Fruit fly (Drosophila melanogaster): ENCODE measurements around the gene CG18476.

The CG18476 gene

DNA sequence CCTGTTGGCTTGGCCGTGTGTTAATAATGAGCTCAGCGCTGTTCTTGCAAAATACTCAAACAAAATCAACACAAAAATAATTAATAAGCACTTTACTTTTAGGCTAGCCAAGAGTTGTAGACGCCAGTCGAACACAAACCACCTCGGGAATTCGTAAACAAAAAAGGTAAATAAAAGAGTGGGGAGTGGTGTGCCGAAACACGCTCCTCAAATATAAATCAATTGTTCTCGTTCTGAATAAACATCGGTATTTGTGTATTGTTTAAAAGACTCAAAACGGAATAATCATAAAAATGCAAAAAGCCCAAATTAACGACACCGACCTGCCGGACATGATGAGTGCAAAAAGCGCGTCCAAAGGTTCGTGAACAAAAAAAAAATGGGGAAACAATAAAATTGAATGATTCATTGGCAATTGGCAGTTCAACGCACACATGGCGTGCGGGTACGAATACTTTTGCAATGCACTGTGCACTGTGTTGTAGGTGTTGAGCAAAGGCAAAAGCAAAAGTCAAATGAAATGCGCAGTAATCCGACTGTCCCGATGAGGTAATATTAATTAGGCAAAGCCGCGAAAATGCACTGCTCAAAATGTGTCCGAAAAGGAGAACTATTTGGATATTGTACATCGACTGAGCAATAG lies 37.8 kb downstream of the CG18476 start (continued):
- TF ChIP-seq bigmax (GFP tag; optimal IDR thresholded peaks at IDR 0.05) (no peak), pum (GFP tag; optimal IDR thresholded peaks at IDR 0.05) (no peak), CG4282 (GFP tag; optimal IDR thresholded peaks at IDR 0.05) (no peak), sug (tag; optimal IDR thresholded peaks at IDR 0.05) (no peak), sna (GFP tag; IDR thresholded peaks at IDR 0.05; ENCODE audit: partially characterized antibody) (no peak), ssp (GFP tag; IDR thresholded peaks at IDR 0.05) (no peak), CG13894 (tag; optimal IDR thresholded peaks at IDR 0.05) (no peak), CG30403 (GFP tag; optimal IDR thresholded peaks at IDR 0.05) (no peak), run (tag; optimal IDR thresholded peaks at IDR 0.05) (no peak), Optix (GFP tag; IDR thresholded peaks at IDR 0.05) (no peak), Nf-YA (GFP tag; IDR thresholded peaks at IDR 0.05) (no peak), Oli (tag; optimal IDR thresholded peaks at IDR 0.05) (no peak), Atf-2 (GFP tag; optimal IDR thresholded peaks at IDR 0.05) (no peak), trh (GFP tag; optimal IDR thresholded peaks at IDR 0.05) (no peak), gsb (GFP tag; IDR thresholded peaks at IDR 0.05) (no peak), fu2 (GFP tag; optimal IDR thresholded peaks at IDR 0.05) (no peak), jumu (GFP tag; optimal IDR thresholded peaks at IDR 0.05) (no peak), CG8388 (GFP tag; optimal IDR thresholded peaks at IDR 0.05) (peak; percentile 79), CG16779 (GFP tag; IDR thresholded peaks at IDR 0.05) (no peak), CG12219 (GFP tag; optimal IDR thresholded peaks at IDR 0.05) (no peak), lilli (GFP tag; optimal IDR thresholded peaks at IDR 0.05) (peak; percentile 25), Vsx1 (GFP tag; optimal IDR thresholded peaks at IDR 0.05) (no peak), Jarid2 (GFP tag; optimal IDR thresholded peaks at IDR 0.05) (no peak), onecut (GFP tag; IDR thresholded peaks at IDR 0.05) (no peak), unc-4 (GFP tag; IDR thresholded peaks at IDR 0.05; ENCODE audit: partially characterized antibody) (no peak), CG15073 (GFP tag; optimal IDR thresholded peaks at IDR 0.05) (no peak), CG7839 (tag; optimal IDR thresholded peaks at IDR 0.05) (no peak), gt (GFP tag; IDR thresholded peaks at IDR 0.05) (no peak), gro (GFP tag; optimal IDR thresholded peaks at IDR 0.05) (peak; percentile 19), pb (GFP tag; optimal IDR thresholded peaks at IDR 0.05) (no peak), CG6654 (GFP tag; optimal IDR thresholded peaks at IDR 0.05) (no peak), fd3F (GFP tag; optimal IDR thresholded peaks at IDR 0.05) (no peak), D19B (GFP tag; optimal IDR thresholded peaks at IDR 0.05) (no peak), CG15011 (GFP tag; optimal IDR thresholded peaks at IDR 0.05) (no peak), B-H2 (GFP tag; optimal IDR thresholded peaks at IDR 0.05) (no peak), slbo (GFP tag; IDR thresholded peaks at IDR 0.05) (peak; percentile 33; the same call in 1 of the 2 replicates), Atf6 (GFP tag; IDR thresholded peaks at IDR 0.05) (0 out of 2 replicates have a peak, but pooled peaks have one; percentile 19), CG1529 (GFP tag; optimal IDR thresholded peaks at IDR 0.05) (no peak), Nf-YC (tag; optimal IDR thresholded peaks at IDR 0.05) (no peak), phol (tag; optimal IDR thresholded peaks at IDR 0.05) (no peak), ham (GFP tag; IDR thresholded peaks at IDR 0.05) (no peak), CG3838 (GFP tag; optimal IDR thresholded peaks at IDR 0.05) (no peak), Meics (GFP tag; optimal IDR thresholded peaks at IDR 0.05) (peak; percentile 78), hth (optimal IDR thresholded peaks at IDR 0.05) (no peak), CG31441 (GFP tag; IDR thresholded peaks at IDR 0.05) (no peak), Stat92E (GFP tag; optimal IDR thresholded peaks at IDR 0.05) (no peak), Rfx (GFP tag; IDR thresholded peaks at IDR 0.05) (no peak), emc (GFP tag; optimal IDR thresholded peaks at IDR 0.05) (no peak), twi (tag; optimal IDR thresholded peaks at IDR 0.05) (no peak), zen (tag; optimal IDR thresholded peaks at IDR 0.05) (no peak), Sry-δ (GFP tag; optimal IDR thresholded peaks at IDR 0.05) (no peak), ase (GFP tag; IDR thresholded peaks at IDR 0.05) (no peak)
